Worm (Caenorhabditis elegans): Measurements from ENCODE around the gene F01D5.6.
"Not testable (repeated sequence)": the region's sequence is repeated elsewhere in the genome, so short reads cannot be mapped to it uniquely, and the experiment has no call there.

The F01D5.6 gene

ce11 chrII:13991741-13992140, 14.6 kb upstream of the F01D5.6 start, which contains the start of gene Y39G8B.5:
TSS of gene Y39G8B.5 (minus strand) at chrII:13991841.
- TF ChIP-seq T22C8.4 (GFP tag; IDR thresholded peaks at IDR 0.05), result no peak
- no peak for TF ChIP-seq ref-1 (GFP tag; conservative IDR thresholded peaks at IDR 0.05)
- no peak for TF ChIP-seq flt-1 (GFP tag; IDR thresholded peaks at IDR 0.05)
- TF ChIP-seq klf-2 (GFP tag; conservative IDR thresholded peaks at IDR 0.05), result no peak
- TF ChIP-seq cog-1 (tag; optimal IDR thresholded peaks at IDR 0.05), result no peak
- no peak for TF ChIP-seq med-1 (GFP tag; optimal IDR thresholded peaks at IDR 0.05; ENCODE audit: insufficient read depth)
- TF ChIP-seq ztf-29 (GFP tag; IDR thresholded peaks at IDR 0.05), result no peak
- TF ChIP-seq tab-1 (GFP tag; IDR thresholded peaks at IDR 0.05), result no peak

- no peak for TF ChIP-seq med-1 (GFP tag; optimal IDR thresholded peaks at IDR 0.05; ENCODE audit: insufficient read depth)
- no peak for TF ChIP-seq flt-1 (GFP tag; IDR thresholded peaks at IDR 0.05)
- TF ChIP-seq cog-1 (tag; optimal IDR thresholded peaks at IDR 0.05), result no peak
- no peak for TF ChIP-seq tab-1 (GFP tag; IDR thresholded peaks at IDR 0.05)
- TF ChIP-seq ref-1 (GFP tag; conservative IDR thresholded peaks at IDR 0.05), result no peak
- no peak for TF ChIP-seq klf-2 (GFP tag; conservative IDR thresholded peaks at IDR 0.05)
- TF ChIP-seq ztf-29 (GFP tag; IDR thresholded peaks at IDR 0.05), result no peak
- TF ChIP-seq T22C8.4 (GFP tag; IDR thresholded peaks at IDR 0.05), result no peak
- no peak for TF ChIP-seq ztf-23 (GFP tag; IDR thresholded peaks at IDR 0.05)
Measured at ce11 chrII:13994934-13995333, 11.4 kb upstream of the F01D5.6 start, which contains the start of gene Y39G8B.7. TSS of gene Y39G8B.7 (minus strand) at chrII:13995034.

ce11 chrII:13997477-13997876, 8.8 kb upstream of the F01D5.6 start, which contains the start of gene F01D5.1:
TSS of gene F01D5.1 (minus strand) at chrII:13997581.
- TF ChIP-seq ref-1 (GFP tag; conservative IDR thresholded peaks at IDR 0.05) (no peak), med-1 (GFP tag; optimal IDR thresholded peaks at IDR 0.05; ENCODE audit: insufficient read depth) (no peak), flt-1 (GFP tag; IDR thresholded peaks at IDR 0.05) (no peak), klf-2 (GFP tag; conservative IDR thresholded peaks at IDR 0.05) (no peak), ztf-29 (GFP tag; IDR thresholded peaks at IDR 0.05) (no peak), cog-1 (tag; optimal IDR thresholded peaks at IDR 0.05) (no peak), T22C8.4 (GFP tag; IDR thresholded peaks at IDR 0.05) (no peak), ztf-23 (GFP tag; IDR thresholded peaks at IDR 0.05) (no peak), tab-1 (GFP tag; IDR thresholded peaks at IDR 0.05) (no peak)

ce11 chrII:13997989-13998388, 8.3 kb upstream of the F01D5.6 start:
- no peak for TF ChIP-seq med-1 (GFP tag; optimal IDR thresholded peaks at IDR 0.05; ENCODE audit: insufficient read depth)
- TF ChIP-seq flt-1 (GFP tag; IDR thresholded peaks at IDR 0.05), result no peak
- TF ChIP-seq ztf-23 (GFP tag; IDR thresholded peaks at IDR 0.05), result no peak
- TF ChIP-seq klf-2 (GFP tag; conservative IDR thresholded peaks at IDR 0.05), result no peak
- TF ChIP-seq ztf-29 (GFP tag; IDR thresholded peaks at IDR 0.05), result no peak

- TF ChIP-seq ztf-29 (GFP tag; IDR thresholded peaks at IDR 0.05) (no peak), ztf-23 (GFP tag; IDR thresholded peaks at IDR 0.05) (no peak), klf-2 (GFP tag; conservative IDR thresholded peaks at IDR 0.05) (no peak), med-1 (GFP tag; optimal IDR thresholded peaks at IDR 0.05; ENCODE audit: insufficient read depth) (no peak), tab-1 (GFP tag; IDR thresholded peaks at IDR 0.05) (no peak), T22C8.4 (GFP tag; IDR thresholded peaks at IDR 0.05) (no peak), ref-1 (GFP tag; conservative IDR thresholded peaks at IDR 0.05) (no peak), flt-1 (GFP tag; IDR thresholded peaks at IDR 0.05) (no peak), cog-1 (tag; optimal IDR thresholded peaks at IDR 0.05) (no peak)
Measured at ce11 chrII:13998964-13999363, 7.3 kb upstream of the F01D5.6 start, which contains the start of gene F01D5.2. TSS of gene F01D5.2 (minus strand) at chrII:13999064.

- not testable (repeated sequence) for TF ChIP-seq ref-1 (GFP tag; conservative IDR thresholded peaks at IDR 0.05); med-1 (GFP tag; optimal IDR thresholded peaks at IDR 0.05; ENCODE audit: insufficient read depth); tab-1 (GFP tag; IDR thresholded peaks at IDR 0.05)
Measured at ce11 chrII:14000044-14000443, 6.3 kb upstream of the F01D5.6 start, which contains the start of gene F01D5.3. TSS of gene F01D5.3 (minus strand) at chrII:14000144.

ce11 chrII:14002200-14002599, 4.1 kb upstream of the F01D5.6 start, which contains the start of gene F01D5.5:
TSS of gene F01D5.5 (minus strand) at chrII:14002300.
- TF ChIP-seq ztf-23 (GFP tag; IDR thresholded peaks at IDR 0.05), result no peak
- TF ChIP-seq med-1 (GFP tag; optimal IDR thresholded peaks at IDR 0.05; ENCODE audit: insufficient read depth), result no peak
- no peak for TF ChIP-seq klf-2 (GFP tag; conservative IDR thresholded peaks at IDR 0.05)
- no peak for TF ChIP-seq cog-1 (tag; optimal IDR thresholded peaks at IDR 0.05)
- TF ChIP-seq ref-1 (GFP tag; conservative IDR thresholded peaks at IDR 0.05), result no peak
- no peak for TF ChIP-seq tab-1 (GFP tag; IDR thresholded peaks at IDR 0.05)
- no peak for TF ChIP-seq ztf-29 (GFP tag; IDR thresholded peaks at IDR 0.05)
- no peak for TF ChIP-seq T22C8.4 (GFP tag; IDR thresholded peaks at IDR 0.05)
- TF ChIP-seq flt-1 (GFP tag; IDR thresholded peaks at IDR 0.05), result no peak

ce11 chrII:14003821-14004430, 2.4 kb upstream of the F01D5.6 start:
- no peak for TF ChIP-seq ref-1 (GFP tag; conservative IDR thresholded peaks at IDR 0.05)
- TF ChIP-seq tab-1 (GFP tag; IDR thresholded peaks at IDR 0.05), result no peak
- no peak for TF ChIP-seq klf-2 (GFP tag; conservative IDR thresholded peaks at IDR 0.05)
- TF ChIP-seq T22C8.4 (GFP tag; IDR thresholded peaks at IDR 0.05), result no peak
- TF ChIP-seq med-1 (GFP tag; optimal IDR thresholded peaks at IDR 0.05; ENCODE audit: insufficient read depth), result no peak
- no peak for TF ChIP-seq cog-1 (tag; optimal IDR thresholded peaks at IDR 0.05)
- TF ChIP-seq ztf-23 (GFP tag; IDR thresholded peaks at IDR 0.05), result no peak
- TF ChIP-seq flt-1 (GFP tag; IDR thresholded peaks at IDR 0.05), result no peak

ce11 chrII:14004770-14005169, 1.5 kb upstream of the F01D5.6 start:
- TF ChIP-seq flt-1 (GFP tag; IDR thresholded peaks at IDR 0.05) (no peak), ref-1 (GFP tag; conservative IDR thresholded peaks at IDR 0.05) (no peak), med-1 (GFP tag; optimal IDR thresholded peaks at IDR 0.05; ENCODE audit: insufficient read depth) (no peak), T22C8.4 (GFP tag; IDR thresholded peaks at IDR 0.05) (no peak), klf-2 (GFP tag; conservative IDR thresholded peaks at IDR 0.05) (no peak), tab-1 (GFP tag; IDR thresholded peaks at IDR 0.05) (no peak)

ce11 chrII:14005183-14005582, 1.1 kb upstream of the F01D5.6 start:
- TF ChIP-seq klf-2 (GFP tag; conservative IDR thresholded peaks at IDR 0.05) (no peak), cog-1 (tag; optimal IDR thresholded peaks at IDR 0.05) (no peak), med-1 (GFP tag; optimal IDR thresholded peaks at IDR 0.05; ENCODE audit: insufficient read depth) (no peak), ztf-29 (GFP tag; IDR thresholded peaks at IDR 0.05) (no peak), T22C8.4 (GFP tag; IDR thresholded peaks at IDR 0.05) (no peak)

Data from whole organism, midembryonic.